Worm (Caenorhabditis elegans) whole organism, L1 larva: ENCODE data around the gene Y82E9BR.18.

Experiments used
- C34B4.2 ChIP-seq: sonication (generic microtip); optimal IDR thresholded peaks from 2 replicates; lab custom pipeline; 2017; ENCODE audit warnings: mild to moderate bottlenecking, missing genetic modification characterization, missing compliant biosample characterization
- alr-1 ChIP-seq: fragments of 200-800 bp; sonication (Bioruptor generic); optimal IDR thresholded peaks from 2 replicates; lab custom pipeline; 2018; ENCODE audit warnings: borderline replicate concordance, mild to moderate bottlenecking, missing genetic modification characterization, missing compliant biosample characterization
- aly-2 ChIP-seq: fragments of 150-350 bp; optimal IDR thresholded peaks from 2 replicates; lab custom pipeline; 2014; ENCODE audit warnings: missing biosample characterization, missing genetic modification characterization
- ama-1 ChIP-seq: fragments of 150-350 bp; optimal IDR thresholded peaks from 2 replicates; lab custom pipeline; 2014
- blmp-1 ChIP-seq: fragments of 150-350 bp; optimal IDR thresholded peaks from 2 replicates; lab custom pipeline; 2014; ENCODE audit warnings: missing biosample characterization, missing genetic modification characterization
- ceh-8 ChIP-seq: fragments of 200-800 bp; sonication (Bioruptor generic); optimal IDR thresholded peaks from 2 replicates; lab custom pipeline; 2018; ENCODE audit warnings: mild to moderate bottlenecking, missing genetic modification characterization, moderate library complexity, missing compliant biosample characterization
- ceh-82 ChIP-seq, 3 experiments: fragments of 150-350 bp in 1 of 3; sonication (generic microtip) in 2 of 3; optimal IDR thresholded peaks; 2 replicates each; lab custom pipeline; 2014 to 2017; ENCODE audit warnings: missing biosample characterization in 3 of 3, missing genetic modification characterization in 3 of 3
- ceh-90 ChIP-seq: sonication (generic microtip); optimal IDR thresholded peaks from 2 replicates; lab custom pipeline; 2016; ENCODE audit warnings: missing genetic modification characterization, missing compliant biosample characterization
- ces-1 ChIP-seq: fragments of 150-350 bp; optimal IDR thresholded peaks from 2 replicates; lab custom pipeline; 2014; ENCODE audit warnings: missing biosample characterization, missing genetic modification reagents, missing genetic modification characterization
- dsc-1 ChIP-seq: sonication (generic microtip); optimal IDR thresholded peaks from 2 replicates; lab custom pipeline; 2016; ENCODE audit warnings: mild to moderate bottlenecking, missing genetic modification characterization, missing compliant biosample characterization
- efl-1 ChIP-seq, 4 experiments: fragments of 150-350 bp; optimal IDR thresholded peaks in 3 of 4; peaks in 1 of 4; 1 replicate in 1 of 4; 2 replicates in 3 of 4; lab custom pipeline; 2014; ENCODE audit warnings: missing biosample characterization in 2 of 4, missing genetic modification characterization in 2 of 4, missing genetic modification reagents in 2 of 4
- efl-3 ChIP-seq: fragments of 200-800 bp; sonication (Bioruptor generic); optimal IDR thresholded peaks from 2 replicates; lab custom pipeline; 2018; ENCODE audit warnings: mild to moderate bottlenecking, missing genetic modification characterization, missing compliant biosample characterization
- egl-13 ChIP-seq: sonication (generic microtip); optimal IDR thresholded peaks from 2 replicates; lab custom pipeline; 2016; ENCODE audit warnings: missing genotype, missing genetic modification reagents, missing genetic modification characterization, missing compliant biosample characterization
- ets-5 ChIP-seq: fragments of 200-800 bp; sonication (Bioruptor generic); IDR thresholded peaks from 2 replicates; pipeline ENCODE4 v1.3.6; 2022; ENCODE audit warnings: missing genetic modification characterization, missing compliant biosample characterization
- fkh-4 ChIP-seq: sonication (generic microtip); optimal IDR thresholded peaks from 2 replicates; lab custom pipeline; 2016; ENCODE audit warnings: missing compliant biosample characterization, missing genetic modification characterization, borderline replicate concordance
- fkh-8 ChIP-seq: sonication (generic microtip); optimal IDR thresholded peaks from 2 replicates; lab custom pipeline; 2016; ENCODE audit warnings: mild to moderate bottlenecking, missing genetic modification characterization, missing compliant biosample characterization
- fos-1 ChIP-seq: fragments of 150-350 bp; optimal IDR thresholded peaks from 2 replicates; lab custom pipeline; 2014; ENCODE audit warnings: missing biosample characterization, missing genetic modification characterization
- hpl-2 ChIP-seq: fragments of 150-350 bp; optimal IDR thresholded peaks from 2 replicates; lab custom pipeline; 2014; ENCODE audit warnings: missing biosample characterization, missing genetic modification reagents, missing genetic modification characterization
- jun-1 ChIP-seq: fragments of 150-350 bp; optimal IDR thresholded peaks from 2 replicates; lab custom pipeline; 2014; ENCODE audit warnings: missing biosample characterization, missing genetic modification reagents, missing genetic modification characterization
- lin-15B ChIP-seq: fragments of 150-350 bp; sonication (generic microtip); optimal IDR thresholded peaks from 3 replicates; lab custom pipeline; 2014; ENCODE audit warnings: missing biosample characterization, missing genetic modification characterization
- lir-3 ChIP-seq: sonication (generic microtip); optimal IDR thresholded peaks from 2 replicates; lab custom pipeline; 2016; ENCODE audit warnings: mild to moderate bottlenecking, missing genetic modification characterization, moderate library complexity, missing compliant biosample characterization; ENCODE audit not compliant: poor library complexity
- lsy-2 ChIP-seq, 2 experiments: fragments of 150-350 bp; optimal IDR thresholded peaks; 2 replicates each; lab custom pipeline; 2014; ENCODE audit warnings: missing biosample characterization in 2 of 2, missing genetic modification characterization in 2 of 2
- mab-9 ChIP-seq: fragments of 200-800 bp; sonication (Bioruptor generic); IDR thresholded peaks from 2 replicates; pipeline ENCODE4 v1.3.6; 2022; ENCODE audit warnings: missing genetic modification reagents, missing genetic modification characterization, missing compliant biosample characterization
- mdl-1 ChIP-seq, 2 experiments: fragments of 150-350 bp; optimal IDR thresholded peaks; 2 replicates each; lab custom pipeline; 2014 to 2017; ENCODE audit warnings: missing biosample characterization in 2 of 2, missing genetic modification characterization in 2 of 2, inconsistent platforms in 1 of 2
- mef-2 ChIP-seq: fragments of 150-350 bp; optimal IDR thresholded peaks from 2 replicates; lab custom pipeline; 2014; ENCODE audit warnings: missing biosample characterization, missing genetic modification characterization
- nhr-12 ChIP-seq: sonication (generic microtip); optimal IDR thresholded peaks from 2 replicates; lab custom pipeline; 2017; ENCODE audit warnings: missing biosample characterization, missing genetic modification characterization
- nhr-19 ChIP-seq: fragments of 200-800 bp; sonication (Bioruptor generic); conservative IDR thresholded peaks from 2 replicates; pipeline ENCODE4 v1.3.6; 2022; ENCODE audit warnings: missing genetic modification characterization, missing compliant biosample characterization
- nhr-20 ChIP-seq: sonication (generic microtip); optimal IDR thresholded peaks from 2 replicates; lab custom pipeline; 2016; ENCODE audit warnings: mild to moderate bottlenecking, missing genetic modification characterization, missing compliant biosample characterization
- nhr-71 ChIP-seq: sonication (generic microtip); optimal IDR thresholded peaks from 2 replicates; lab custom pipeline; 2016; ENCODE audit warnings: mild to moderate bottlenecking, missing genetic modification characterization, moderate library complexity, missing compliant biosample characterization
- nhr-77 ChIP-seq: fragments of 150-350 bp; optimal IDR thresholded peaks from 2 replicates; lab custom pipeline; 2014; ENCODE audit warnings: missing biosample characterization, missing genetic modification characterization
- nhr-85 ChIP-seq: sonication (generic microtip); peaks from one replicate; lab custom pipeline; 2016; ENCODE audit warnings: missing genetic modification characterization, inconsistent platforms, missing compliant biosample characterization
- pax-3 ChIP-seq: fragments of 200-800 bp; sonication (Bioruptor generic); optimal IDR thresholded peaks from 2 replicates; lab custom pipeline; 2018; ENCODE audit warnings: mild to moderate bottlenecking, missing genetic modification characterization, moderate library complexity, missing compliant biosample characterization
- rnt-1 ChIP-seq: sonication (generic microtip); optimal IDR thresholded peaks from 2 replicates; lab custom pipeline; 2016; ENCODE audit warnings: mild to moderate bottlenecking, missing genetic modification characterization, moderate library complexity, missing compliant biosample characterization
- skn-1 ChIP-seq: fragments of 150-350 bp; optimal IDR thresholded peaks from 2 replicates; lab custom pipeline; 2014; ENCODE audit warnings: missing biosample characterization, missing genetic modification characterization
- snpc-4 ChIP-seq: fragments of 150-350 bp; optimal IDR thresholded peaks from 2 replicates; lab custom pipeline; 2014; ENCODE audit warnings: missing biosample characterization, missing genetic modification characterization
- swsn-7 ChIP-seq: sonication (generic microtip); optimal IDR thresholded peaks from 2 replicates; lab custom pipeline; 2016; ENCODE audit warnings: missing genetic modification characterization, missing compliant biosample characterization
- tlp-1 ChIP-seq: fragments of 150-350 bp; optimal IDR thresholded peaks from 2 replicates; lab custom pipeline; 2014; ENCODE audit warnings: missing biosample characterization, missing genetic modification characterization
- unc-30 ChIP-seq: sonication (generic microtip); optimal IDR thresholded peaks from 2 replicates; lab custom pipeline; 2017; ENCODE audit warnings: missing biosample characterization, missing genetic modification characterization
- unc-62 ChIP-seq: fragments of 150-350 bp; optimal IDR thresholded peaks from 2 replicates; lab custom pipeline; 2014; ENCODE audit warnings: missing biosample characterization, missing genetic modification reagents, missing genetic modification characterization
- unc-86 ChIP-seq: sonication (generic microtip); optimal IDR thresholded peaks from 2 replicates; lab custom pipeline; 2016; ENCODE audit warnings: missing genetic modification characterization, missing compliant biosample characterization
- zip-4 ChIP-seq: fragments of 200-800 bp; sonication (Bioruptor generic); optimal IDR thresholded peaks from 2 replicates; lab custom pipeline; 2018; ENCODE audit warnings: mild to moderate bottlenecking, missing genetic modification characterization, moderate library complexity, missing compliant biosample characterization
- ztf-11 ChIP-seq, 2 experiments: sonication (generic microtip); optimal IDR thresholded peaks; 2 replicates each; lab custom pipeline; 2016 to 2017; ENCODE audit warnings: missing genetic modification characterization in 2 of 2, missing biosample characterization in 1 of 2, missing compliant biosample characterization in 1 of 2
- ztf-4 ChIP-seq: fragments of 150-350 bp; optimal IDR thresholded peaks from 2 replicates; lab custom pipeline; 2014; ENCODE audit warnings: missing biosample characterization, missing genetic modification characterization

Y82E9BR.18 gene

DNA sequence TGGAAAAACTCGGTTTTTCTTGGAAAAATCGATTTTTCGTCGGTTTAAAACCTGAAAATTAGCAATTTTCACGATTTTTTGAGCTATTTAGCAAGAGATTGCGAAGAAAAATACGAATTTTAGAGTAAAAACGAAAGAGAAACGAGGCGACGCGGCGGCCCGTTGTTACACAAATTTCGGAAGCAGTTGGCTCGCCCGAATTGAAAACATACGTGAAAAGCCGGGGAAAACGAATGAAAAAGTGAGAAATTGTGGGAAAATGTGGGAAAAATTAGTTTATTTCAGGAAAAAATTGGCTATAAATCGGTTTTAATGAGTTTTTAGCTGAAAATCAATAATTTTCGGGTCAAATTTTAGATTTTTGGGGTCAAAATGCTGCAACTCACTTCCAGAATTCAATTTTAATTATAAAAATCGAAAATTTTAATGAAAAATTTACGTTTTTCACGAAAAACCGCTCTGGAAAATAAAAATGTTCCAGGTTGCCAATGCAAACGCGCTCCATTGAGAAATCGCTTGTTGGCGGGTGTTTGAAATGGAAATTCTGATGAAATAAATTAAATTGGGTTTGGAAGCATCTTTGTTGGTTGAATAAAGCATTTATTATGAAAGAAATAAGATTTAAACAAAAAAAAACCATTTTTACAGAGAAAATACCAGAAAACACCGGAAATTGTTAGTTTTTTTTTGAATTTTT, 49.6 kb upstream of the Y82E9BR.18 start, which contains the start of gene snf-6 (continued):
- TF ChIP-seq C34B4.2 (tag; lab: Kevin White, UChicago) (no peak), ztf-4 (tag; lab: Kevin White, UChicago) (no peak), rnt-1 (tag; lab: Kevin White, UChicago) (no peak), nhr-19 (GFP tag; lab: Robert Waterston, UW) (no peak), ceh-8 (GFP tag; lab: Kevin White, UChicago) (no peak), ztf-11 (tag; optimal IDR thresholded peaks at IDR 0.05; lab: Kevin White, UChicago) (peak in 1 of 2 experiments; percentile 5), lin-15B (tag; lab: Kevin White, UChicago) (peak; percentile 67), nhr-77 (tag; lab: Kevin White, UChicago) (no peak), fkh-4 (tag; lab: Kevin White, UChicago) (no peak), nhr-20 (peak; percentile 7), nhr-12 (no peak), unc-86 (tag; lab: Kevin White, UChicago) (peak; percentile 17), fkh-8 (no peak), blmp-1 (tag; lab: Kevin White, UChicago) (peak; percentile 12), lsy-2 (tag; optimal IDR thresholded peaks at IDR 0.05; lab: Kevin White, UChicago) (peak; percentile 51 to 64), pax-3 (tag; lab: Kevin White, UChicago) (peak; percentile 16), ceh-82 (tag; optimal IDR thresholded peaks at IDR 0.05; lab: Kevin White, UChicago) (peak in 2 of 3 experiments; percentile 14 to 70), ceh-90 (tag; lab: Kevin White, UChicago) (peak; percentile 8), swsn-7 (peak; percentile 28), alr-1 (no peak), fos-1 (tag; lab: Kevin White, UChicago) (peak; percentile 18), snpc-4 (tag; lab: Kevin White, UChicago) (no peak), aly-2 (tag; lab: Kevin White, UChicago) (no peak), mef-2 (no peak), zip-4 (GFP tag; lab: Kevin White, UChicago) (peak; percentile 34), nhr-71 (tag; lab: Kevin White, UChicago) (peak; percentile 59), ama-1 (no peak), skn-1 (tag; lab: Kevin White, UChicago) (peak; percentile 47), jun-1 (tag; lab: Kevin White, UChicago) (no peak), hpl-2 (no peak), mab-9 (GFP tag; lab: Robert Waterston, UW) (no peak), nhr-85 (peak; percentile 75), efl-3 (GFP tag; lab: Kevin White, UChicago) (no peak), ces-1 (no peak), efl-1 (optimal IDR thresholded peaks at IDR 0.05; lab: Kevin White, UChicago) (peak; percentile 89 to 95), efl-1 (GFP tag; optimal IDR thresholded peaks at IDR 0.05 in 1 of 2; lab: Kevin White, UChicago) (peak; percentile 92 to 99), mdl-1 (tag; optimal IDR thresholded peaks at IDR 0.05; lab: Kevin White, UChicago) (no peak), unc-62 (GFP tag; lab: Kevin White, UChicago) (no peak), ets-5 (no peak), dsc-1 (tag; lab: Kevin White, UChicago) (peak; percentile 59)
- TF ChIP-seq, all 84 proteins: peak for 30

DNA sequence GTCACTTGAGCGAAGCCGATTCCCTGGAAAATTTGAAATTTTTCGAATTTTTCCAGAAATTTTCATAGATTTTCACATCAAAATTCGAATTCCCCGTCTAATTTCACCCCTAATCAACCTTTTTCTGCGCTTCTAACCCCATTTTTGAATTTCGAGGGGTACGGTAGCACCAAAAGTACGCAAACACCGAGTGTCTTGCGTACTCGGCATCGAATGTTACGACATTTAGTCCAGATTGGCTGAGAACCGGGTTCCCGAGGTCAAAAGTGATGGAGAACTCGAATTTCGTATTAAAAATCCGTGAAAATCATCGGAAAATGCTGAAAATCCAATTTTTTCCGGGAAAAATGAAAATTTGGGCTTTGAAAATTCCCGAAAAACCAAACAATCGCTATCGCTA, 45.1 kb upstream of the Y82E9BR.18 start:
- no peak for TF ChIP-seq ets-5
- TF ChIP-seq lir-3 (tag; lab: Kevin White, UChicago): no peak
- no peak for TF ChIP-seq egl-13 (tag; lab: Kevin White, UChicago)
- TF ChIP-seq efl-1 (optimal IDR thresholded peaks at IDR 0.05; lab: Kevin White, UChicago): no peak
- TF ChIP-seq efl-1 (GFP tag; optimal IDR thresholded peaks at IDR 0.05 in 1 of 2; lab: Kevin White, UChicago): peak in 1 of 2 experiments; percentile 67
- no peak for TF ChIP-seq unc-30 (tag; lab: Kevin White, UChicago)
- TF ChIP-seq tlp-1 (tag; lab: Kevin White, UChicago): no peak
